Fruit fly (Drosophila melanogaster) whole organism, embryonic: ENCODE measurements around the gene CG31076.

Source experiments
- CG10274 ChIP-seq: fragments of 200-800 bp; sonication (Bioruptor generic); optimal IDR thresholded peaks from 3 replicates; lab custom pipeline; 2017; ENCODE audit warnings: missing biosample characterization, mild to moderate bottlenecking, missing genetic modification characterization
- CG10431 ChIP-seq: fragments of 200-800 bp; sonication (Bioruptor generic); optimal IDR thresholded peaks from 3 replicates; lab custom pipeline; 2018; ENCODE audit warnings: missing biosample characterization, mild to moderate bottlenecking, missing genetic modification characterization
- CG11504 ChIP-seq: fragments of 200-800 bp; sonication (Bioruptor generic); optimal IDR thresholded peaks from 3 replicates; lab custom pipeline; 2019; ENCODE audit warnings: missing biosample characterization, mild to moderate bottlenecking, missing genetic modification characterization, moderate library complexity
- CG11560 ChIP-seq: fragments of 200-800 bp; sonication (Bioruptor generic); IDR thresholded peaks from 3 replicates; pipeline ENCODE4 v1.3.6; 2022; ENCODE audit warnings: missing biosample characterization, missing genetic modification characterization
- CG12659 ChIP-seq: fragments of 200-800 bp; sonication (Bioruptor generic); optimal IDR thresholded peaks from 3 replicates; lab custom pipeline; 2017; ENCODE audit warnings: mild to moderate bottlenecking, missing biosample characterization, missing genetic modification reagents, missing genetic modification characterization
- CG12769 ChIP-seq: fragments of 200-800 bp; sonication (Bioruptor generic); optimal IDR thresholded peaks from 2 replicates; lab custom pipeline; 2019; ENCODE audit warnings: missing biosample characterization, mild to moderate bottlenecking, missing genetic modification characterization, moderate library complexity
- CG13123 ChIP-seq: fragments of 200-800 bp; sonication (Bioruptor generic); optimal IDR thresholded peaks from 2 replicates; lab custom pipeline; 2016; ENCODE audit warnings: missing biosample characterization, missing genetic modification characterization
- CG13424 ChIP-seq: fragments of 200-800 bp; sonication (Bioruptor generic); optimal IDR thresholded peaks from 2 replicates; lab custom pipeline; 2019; ENCODE audit warnings: missing biosample characterization, mild to moderate bottlenecking, missing genetic modification characterization, moderate library complexity
- CG1603 ChIP-seq: fragments of 200-800 bp; sonication (Bioruptor generic); optimal IDR thresholded peaks from 2 replicates; lab custom pipeline; 2019; ENCODE audit warnings: missing biosample characterization, mild to moderate bottlenecking, missing genetic modification characterization, moderate library complexity
- CG16863 ChIP-seq: fragments of 200-800 bp; sonication (Bioruptor generic); optimal IDR thresholded peaks from 3 replicates; lab custom pipeline; 2016; ENCODE audit warnings: missing biosample characterization, missing genetic modification characterization
- CG17361 ChIP-seq: fragments of 200-800 bp; sonication (Bioruptor generic); IDR thresholded peaks from 3 replicates; pipeline ENCODE4 v1.3.6; 2022; ENCODE audit warnings: missing biosample characterization, missing genetic modification characterization
- CG17568 ChIP-seq: fragments of 200-800 bp; sonication (Bioruptor generic); optimal IDR thresholded peaks from 2 replicates; lab custom pipeline; 2018; ENCODE audit warnings: missing biosample characterization, mild to moderate bottlenecking, missing genetic modification characterization, moderate library complexity
- CG1792 ChIP-seq: fragments of 200-800 bp; sonication (Bioruptor generic); optimal IDR thresholded peaks from 2 replicates; lab custom pipeline; 2016; ENCODE audit warnings: missing biosample characterization, missing genetic modification characterization
- CG18599 ChIP-seq: fragments of 200-800 bp; sonication (Bioruptor generic); optimal IDR thresholded peaks from 3 replicates; lab custom pipeline; 2017; ENCODE audit warnings: missing biosample characterization, missing genetic modification characterization, mild to moderate bottlenecking, moderate library complexity, missing genetic modification reagents
- CG2199 ChIP-seq: fragments of 200-800 bp; sonication (Bioruptor generic); IDR thresholded peaks from 3 replicates; pipeline ENCODE4 v1.3.6; 2022; ENCODE audit warnings: missing biosample characterization, missing genetic modification characterization
- CG30431 ChIP-seq: fragments of 200-800 bp; sonication (Bioruptor generic); optimal IDR thresholded peaks from 2 replicates; lab custom pipeline; 2017; ENCODE audit warnings: missing biosample characterization, missing genetic modification characterization
- CG31388 ChIP-seq: fragments of 200-800 bp; sonication (Bioruptor generic); optimal IDR thresholded peaks from 2 replicates; lab custom pipeline; 2016; ENCODE audit warnings: missing biosample characterization, missing genetic modification characterization
- CG34422 ChIP-seq: fragments of 200-800 bp; sonication (Bioruptor generic); IDR thresholded peaks from 3 replicates; pipeline ENCODE4 v1.3.6; 2022; ENCODE audit warnings: missing biosample characterization, missing genetic modification characterization
- CG4707 ChIP-seq: fragments of 200-800 bp; sonication (Bioruptor generic); optimal IDR thresholded peaks from 2 replicates; lab custom pipeline; 2018; ENCODE audit warnings: missing biosample characterization, mild to moderate bottlenecking, missing genetic modification characterization, moderate library complexity
- CG6683 ChIP-seq: fragments of 200-800 bp; sonication (Bioruptor generic); optimal IDR thresholded peaks from 2 replicates; lab custom pipeline; 2017; ENCODE audit warnings: missing biosample characterization, mild to moderate bottlenecking, missing genetic modification characterization, missing genetic modification reagents
- D19A ChIP-seq: fragments of 200-800 bp; optimal IDR thresholded peaks from 3 replicates; lab custom pipeline; 2019; ENCODE audit warnings: missing biosample characterization, mild to moderate bottlenecking, missing genetic modification characterization, moderate library complexity
- Dip2 ChIP-seq: fragments of 200-800 bp; sonication (Bioruptor generic); IDR thresholded peaks from 2 replicates; pipeline ENCODE4 v1.3.6; 2022; ENCODE audit warnings: missing biosample characterization, missing genetic modification characterization
- Dll ChIP-seq: fragments of 200-800 bp; sonication (Bioruptor generic); IDR thresholded peaks from 4 replicates; pipeline ENCODE4 v1.3.6; 2022; ENCODE audit warnings: missing biosample characterization, missing genetic modification characterization; ENCODE audit not compliant: partially characterized antibody
- Eip74EF ChIP-seq, 2 experiments: fragments of 200-800 bp in 1 of 2; fragments of >200 bp in 1 of 2; sonication (Bioruptor generic) in 1 of 2; optimal IDR thresholded peaks; 2 replicates each; lab custom pipeline; 2017 to 2019; ENCODE audit warnings: missing biosample characterization in 2 of 2, missing genetic modification characterization in 2 of 2, mild to moderate bottlenecking in 1 of 2, moderate library complexity in 1 of 2
- HmgD ChIP-seq: fragments of 200-800 bp; sonication (Bioruptor generic); optimal IDR thresholded peaks from 3 replicates; lab custom pipeline; 2016; ENCODE audit warnings: missing biosample characterization, missing genetic modification characterization
- Lpt ChIP-seq: fragments of >200 bp; optimal IDR thresholded peaks from 2 replicates; lab custom pipeline; 2018; ENCODE audit warnings: missing biosample characterization, missing genetic modification characterization
- NK7.1 ChIP-seq: fragments of 200-800 bp; sonication (Bioruptor generic); optimal IDR thresholded peaks from 3 replicates; lab custom pipeline; 2016; ENCODE audit warnings: missing biosample characterization, missing genetic modification characterization
- Ptx1 ChIP-seq: fragments of 200-800 bp; sonication (Bioruptor generic); IDR thresholded peaks from 2 replicates; pipeline ENCODE4 v1.3.6; 2022; ENCODE audit warnings: missing biosample characterization, missing genetic modification characterization
- Sox102F ChIP-seq: fragments of 200-800 bp; sonication (Bioruptor generic); optimal IDR thresholded peaks from 2 replicates; lab custom pipeline; 2018; ENCODE audit warnings: missing biosample characterization, mild to moderate bottlenecking, missing genetic modification characterization, moderate library complexity
- Sry-δ ChIP-seq: fragments of 200-800 bp; sonication (Bioruptor generic); optimal IDR thresholded peaks from 2 replicates; lab custom pipeline; 2016; ENCODE audit warnings: missing biosample characterization, missing genetic modification characterization
- Tbp ChIP-seq: fragments of >200 bp; optimal IDR thresholded peaks from 2 replicates; lab custom pipeline; 2018; ENCODE audit warnings: missing biosample characterization, missing genetic modification characterization
- Xbp1 ChIP-seq: fragments of 200-800 bp; sonication (Bioruptor generic); optimal IDR thresholded peaks from 3 replicates; lab custom pipeline; 2016; ENCODE audit warnings: missing biosample characterization, mild to moderate bottlenecking, missing genetic modification characterization
- bab2 ChIP-seq: fragments of 200-800 bp; sonication (Bioruptor generic); optimal IDR thresholded peaks from 2 replicates; lab custom pipeline; 2016; ENCODE audit warnings: missing biosample characterization, missing genetic modification characterization
- dm ChIP-seq: fragments of 200-800 bp; sonication (Bioruptor generic); optimal IDR thresholded peaks from 3 replicates; lab custom pipeline; 2016; ENCODE audit warnings: missing biosample characterization, missing genetic modification characterization
- emc ChIP-seq: fragments of 200-800 bp; sonication (Bioruptor generic); optimal IDR thresholded peaks from 2 replicates; lab custom pipeline; 2016; ENCODE audit warnings: missing biosample characterization, missing genetic modification characterization
- her ChIP-seq: fragments of 200-800 bp; sonication (Bioruptor generic); optimal IDR thresholded peaks from 2 replicates; lab custom pipeline; 2016; ENCODE audit warnings: missing biosample characterization, missing genetic modification characterization
- ken ChIP-seq: fragments of 200-800 bp; sonication (Bioruptor generic); IDR thresholded peaks from 3 replicates; pipeline ENCODE4 v1.3.6; 2022; ENCODE audit warnings: missing biosample characterization, missing genetic modification characterization
- lab ChIP-seq: fragments of 200-800 bp; sonication (Bioruptor generic); optimal IDR thresholded peaks from 3 replicates; lab custom pipeline; 2017; ENCODE audit warnings: missing biosample characterization, missing genetic modification characterization, mild to moderate bottlenecking, moderate library complexity, missing genetic modification reagents
- lilli ChIP-seq: fragments of 200-800 bp; sonication (Bioruptor generic); optimal IDR thresholded peaks from 3 replicates; lab custom pipeline; 2016; ENCODE audit warnings: missing biosample characterization, missing genetic modification characterization
- nerfin-1 ChIP-seq: fragments of 200-800 bp; sonication (Bioruptor generic); optimal IDR thresholded peaks from 3 replicates; lab custom pipeline; 2019; ENCODE audit warnings: missing biosample characterization, mild to moderate bottlenecking, missing genetic modification characterization, moderate library complexity
- peb ChIP-seq: fragments of 200-800 bp; sonication (Bioruptor generic); IDR thresholded peaks from 2 replicates; pipeline ENCODE4 v1.3.6; 2022; ENCODE audit warnings: missing biosample characterization, missing genetic modification characterization
- pita ChIP-seq: fragments of 200-800 bp; sonication (Bioruptor generic); optimal IDR thresholded peaks from 2 replicates; lab custom pipeline; 2017; ENCODE audit warnings: missing biosample characterization, mild to moderate bottlenecking, missing genetic modification characterization
- psq ChIP-seq: fragments of 200-800 bp; sonication (Bioruptor generic); optimal IDR thresholded peaks from 2 replicates; lab custom pipeline; 2017; ENCODE audit warnings: missing biosample characterization, missing genetic modification characterization
- sd ChIP-seq: fragments of 200-800 bp; sonication (Bioruptor generic); optimal IDR thresholded peaks from 3 replicates; lab custom pipeline; 2018; ENCODE audit warnings: missing biosample characterization, mild to moderate bottlenecking, missing genetic modification characterization, moderate library complexity
- sens-2 ChIP-seq: fragments of 200-800 bp; sonication (Bioruptor generic); IDR thresholded peaks from 2 replicates; pipeline ENCODE4 v1.3.6; 2022; ENCODE audit warnings: missing biosample characterization, missing genetic modification characterization
- sisA ChIP-seq: fragments of 200-800 bp; sonication (Bioruptor generic); IDR thresholded peaks from 2 replicates; pipeline ENCODE4 v1.3.6; 2022; ENCODE audit warnings: missing biosample characterization, missing genetic modification characterization
- stc ChIP-seq: fragments of 200-800 bp; sonication (Bioruptor generic); IDR thresholded peaks from 2 replicates; pipeline ENCODE4 v1.3.6; 2022; ENCODE audit warnings: missing biosample characterization, missing genetic modification characterization
- tup ChIP-seq: fragments of 200-800 bp; sonication (Bioruptor generic); optimal IDR thresholded peaks from 2 replicates; lab custom pipeline; 2016; ENCODE audit warnings: missing biosample characterization, mild to moderate bottlenecking, missing genetic modification characterization, moderate library complexity
- vvl ChIP-seq: fragments of 200-800 bp; sonication (Bioruptor generic); IDR thresholded peaks from 2 replicates; pipeline ENCODE4 v1.3.6; 2022; ENCODE audit warnings: missing biosample characterization, missing genetic modification characterization

CG31076 gene

dm6 chr3R:26967587-26968312, 21.9 kb downstream of the CG31076 start (continued):
- TF ChIP-seq Eip74EF (GFP tag; optimal IDR thresholded peaks at IDR 0.05; lab: Kevin White, UChicago) = peak in 1 of 2 experiments; percentile 25
- no peak for TF ChIP-seq sens-2
- no peak for TF ChIP-seq CG13123
- TF ChIP-seq stc (GFP tag; lab: Robert Waterston, UW) = no peak
- TF ChIP-seq CG6683 = no peak
- no peak for TF ChIP-seq CG1792 (GFP tag; lab: Kevin White, UChicago)
- no peak for TF ChIP-seq D19A (tag; lab: Kevin White, UChicago)
- TF ChIP-seq Sry-δ (GFP tag; lab: Kevin White, UChicago) = no peak
- TF ChIP-seq her (GFP tag; lab: Kevin White, UChicago) = no peak
- no peak for TF ChIP-seq lab
- TF ChIP-seq CG17568 (GFP tag; lab: Kevin White, UChicago) = no peak
- no peak for TF ChIP-seq psq (GFP tag; lab: Kevin White, UChicago)
- TF ChIP-seq Lpt (GFP tag; lab: Kevin White, UChicago) = no peak
- TF ChIP-seq CG16863 = no peak
- TF ChIP-seq CG1603 (tag; lab: Kevin White, UChicago) = peak; percentile 2
- peak; percentile 2 for TF ChIP-seq Sox102F (GFP tag; lab: Kevin White, UChicago)
- TF ChIP-seq sd (tag; lab: Kevin White, UChicago) = peak; percentile 3
- TF ChIP-seq HmgD (GFP tag; lab: Kevin White, UChicago) = no peak
- no peak for TF ChIP-seq emc (GFP tag; lab: Kevin White, UChicago)
- TF ChIP-seq CG4707 (GFP tag; lab: Kevin White, UChicago) = no peak
- TF ChIP-seq peb (GFP tag; lab: Robert Waterston, UW) = 0 out of 2 replicates have a peak, but pooled peaks have one; percentile 14
- no peak for TF ChIP-seq NK7.1 (GFP tag; lab: Kevin White, UChicago)
- peak; percentile 28 for TF ChIP-seq CG12769 (tag; lab: Kevin White, UChicago)
- TF ChIP-seq nerfin-1 (tag; lab: Kevin White, UChicago) = no peak
- peak; percentile 24; the same call in 1 of the 2 replicates for TF ChIP-seq sisA (GFP tag; lab: Robert Waterston, UW)
- no peak for TF ChIP-seq CG10274
- no peak for TF ChIP-seq tup (GFP tag; lab: Kevin White, UChicago)
- TF ChIP-seq CG11560 (tag; lab: Robert Waterston, UW) = no peak
- TF ChIP-seq CG12659 (GFP tag; lab: Kevin White, UChicago) = peak; percentile 31
- TF ChIP-seq dm (GFP tag; lab: Kevin White, UChicago) = no peak
- TF ChIP-seq CG10431 (GFP tag; lab: Kevin White, UChicago) = no peak
- peak; percentile 46; the same call in 1 of the 3 replicates for TF ChIP-seq CG34422
- TF ChIP-seq CG18599 = peak; percentile 19
- peak; percentile 52 for TF ChIP-seq CG13424 (tag; lab: Kevin White, UChicago)
- peak; percentile 47; the same call in 1 of the 3 replicates for TF ChIP-seq ken (GFP tag; lab: Robert Waterston, UW)
- no peak for TF ChIP-seq pita
- TF ChIP-seq CG11504 (tag; lab: Kevin White, UChicago) = peak; percentile 64
- TF ChIP-seq CG31388 (GFP tag; lab: Kevin White, UChicago) = no peak
- TF ChIP-seq CG2199 (GFP tag; lab: Robert Waterston, UW) = 0 out of 3 replicates have a peak, but pooled peaks have one; percentile 28
- TF ChIP-seq Dip2 (GFP tag; lab: Robert Waterston, UW) = no peak
- peak; percentile 18 for TF ChIP-seq Xbp1 (GFP tag; lab: Kevin White, UChicago)
- no peak for TF ChIP-seq CG30431 (GFP tag; lab: Kevin White, UChicago)
- no peak for TF ChIP-seq Tbp (GFP tag; lab: Kevin White, UChicago)
- no peak for TF ChIP-seq Dll (GFP tag; lab: Robert Waterston, UW)
- TF ChIP-seq vvl (GFP tag; lab: Robert Waterston, UW) = peak; percentile 67
- TF ChIP-seq CG17361 (GFP tag; lab: Robert Waterston, UW) = 0 out of 3 replicates have a peak, but pooled peaks have one; percentile 10
- no peak for TF ChIP-seq bab2
- TF ChIP-seq Ptx1 (GFP tag; lab: Robert Waterston, UW) = peak; percentile 53
- TF ChIP-seq lilli (GFP tag; lab: Kevin White, UChicago) = no peak
